Worm (Caenorhabditis elegans): Measurements from ENCODE around the gene srp-6.
"Not testable (repeated sequence)": the region's sequence is repeated elsewhere in the genome, so short reads cannot be mapped to it uniquely, and the experiment has no call there.

The srp-6 gene

DNA sequence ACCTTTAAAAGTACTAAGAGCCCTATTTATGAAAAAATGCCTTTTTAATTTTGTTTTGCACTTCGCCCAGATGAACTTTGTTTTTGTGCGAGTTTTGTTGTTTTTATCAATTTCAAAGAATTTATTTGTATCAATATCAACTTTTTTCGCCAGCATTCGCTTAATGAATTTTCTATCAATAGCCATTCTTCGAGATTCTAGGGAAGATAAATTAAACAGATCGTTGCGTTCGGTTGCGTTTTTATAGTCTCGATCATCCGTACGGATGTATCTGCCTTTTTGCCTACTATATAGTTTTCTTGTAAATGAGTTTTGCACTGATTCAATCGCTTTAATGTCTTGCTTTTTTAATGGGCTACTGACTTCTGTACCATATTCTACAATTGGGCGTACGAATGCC is 40.4 kb downstream of the srp-6 start, which contains the start of gene nhr-147:
nhr-147 (plus strand) TSS at position 301 of the 400 bp plus-strand sequence.
- not testable (repeated sequence) for TF ChIP-seq hlh-26 (GFP tag; conservative IDR thresholded peaks at IDR 0.05); mxl-1 (tag; optimal IDR thresholded peaks at IDR 0.05); Y67H2A.10 (GFP tag; conservative IDR thresholded peaks at IDR 0.05)

DNA sequence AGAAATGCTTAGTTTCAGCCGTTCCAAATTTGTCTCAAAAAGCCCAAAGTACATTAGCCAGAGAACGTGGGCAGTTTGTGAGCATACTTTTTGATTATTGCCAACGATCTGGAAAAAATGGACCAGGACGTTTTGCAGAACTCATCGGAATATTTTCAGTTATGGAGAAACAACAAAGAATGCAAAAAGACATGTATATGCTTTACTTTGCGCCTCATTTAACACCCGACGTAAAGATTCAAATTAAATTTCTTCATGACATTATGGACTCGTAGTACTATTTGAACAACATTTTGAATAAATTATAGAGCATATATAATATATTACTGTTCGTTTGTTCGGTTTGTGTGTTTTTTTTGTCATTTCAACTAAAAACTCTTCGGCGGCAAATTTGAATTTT is 42.4 kb downstream of the srp-6 start, which contains the start of gene srh-244:
srh-244 (plus strand) TSS at position 301 of the 400 bp plus-strand sequence.
- no peak for TF ChIP-seq let-526 (GFP tag; IDR thresholded peaks at IDR 0.05)
- no peak for TF ChIP-seq C06A6.2 (GFP tag; conservative IDR thresholded peaks at IDR 0.05)
- no peak for TF ChIP-seq die-1 (tag; optimal IDR thresholded peaks at IDR 0.05)
- no peak for TF ChIP-seq ceh-100 (GFP tag; IDR thresholded peaks at IDR 0.05)
- TF ChIP-seq lin-54 (GFP tag; optimal IDR thresholded peaks at IDR 0.05), result no peak
- no peak for TF ChIP-seq madf-6 (GFP tag; IDR thresholded peaks at IDR 0.05)
- no peak for TF ChIP-seq dox-1 (GFP tag; IDR thresholded peaks at IDR 0.05)
- TF ChIP-seq unc-62 (GFP tag; optimal IDR thresholded peaks at IDR 0.05), result no peak
- TF ChIP-seq T26A5.8 (tag; optimal IDR thresholded peaks at IDR 0.05), result no peak
- no peak for TF ChIP-seq rpc-1 (optimal IDR thresholded peaks at IDR 0.05)
- TF ChIP-seq rpc-1 (tag; optimal IDR thresholded peaks at IDR 0.05), result no peak
- TF ChIP-seq pha-4 (tag; optimal IDR thresholded peaks at IDR 0.05), result no peak
- TF ChIP-seq hmg-1.2 (GFP tag; IDR thresholded peaks at IDR 0.05), result no peak

ce11 chrV:7341942-7342341 is 44.0 kb downstream of the srp-6 start, which contains the start of the genes nhr-263 and nhr-148:
TSS of gene nhr-263 (minus strand) at chrV:7342042.
TSS of gene nhr-148 (plus strand) at chrV:7342156.
- no peak for TF ChIP-seq T26A5.8 (tag; optimal IDR thresholded peaks at IDR 0.05)
- TF ChIP-seq lsy-27 (tag; optimal IDR thresholded peaks at IDR 0.05; ENCODE audit: borderline replicate concordance, insufficient read depth), result no peak
- no peak for TF ChIP-seq somi-1 (GFP tag; optimal IDR thresholded peaks at IDR 0.05)
- TF ChIP-seq nhr-120 (GFP tag; IDR thresholded peaks at IDR 0.05), result no peak
- TF ChIP-seq nfyb-1 (GFP tag; IDR thresholded peaks at IDR 0.05), result no peak
- TF ChIP-seq cebp-1 (GFP tag; IDR thresholded peaks at IDR 0.05), result no peak
- no peak for TF ChIP-seq cebp-1 (tag; optimal IDR thresholded peaks at IDR 0.05)
- no peak for TF ChIP-seq C06A6.2 (GFP tag; conservative IDR thresholded peaks at IDR 0.05)
- no peak for TF ChIP-seq zim-3 (tag; optimal IDR thresholded peaks at IDR 0.05)
- TF ChIP-seq ama-1 (optimal IDR thresholded peaks at IDR 0.05), result no peak
- no peak for TF ChIP-seq ama-1 (GFP tag; optimal IDR thresholded peaks at IDR 0.05)
- TF ChIP-seq ceh-100 (GFP tag; IDR thresholded peaks at IDR 0.05), result no peak
- TF ChIP-seq Y79H2A.3 (GFP tag; conservative IDR thresholded peaks at IDR 0.05), result no peak
- TF ChIP-seq zfh-2 (GFP tag; conservative IDR thresholded peaks at IDR 0.05), result no peak
- TF ChIP-seq efl-1 (GFP tag; optimal IDR thresholded peaks at IDR 0.05), result no peak
- no peak for TF ChIP-seq K11D2.4 (GFP tag; IDR thresholded peaks at IDR 0.05)
- TF ChIP-seq F39B2.1 (GFP tag; IDR thresholded peaks at IDR 0.05), result no peak
- TF ChIP-seq tlf-1 (GFP tag; optimal IDR thresholded peaks at IDR 0.05), result no peak

- TF ChIP-seq sptf-2 (GFP tag; optimal IDR thresholded peaks at IDR 0.05), result no peak
- no peak for TF ChIP-seq nfya-1 (tag; optimal IDR thresholded peaks at IDR 0.05; ENCODE audit: borderline replicate concordance, insufficient read depth)
- no peak for TF ChIP-seq hlh-26 (GFP tag; conservative IDR thresholded peaks at IDR 0.05)
- TF ChIP-seq ama-1 (optimal IDR thresholded peaks at IDR 0.05), result no peak
- no peak for TF ChIP-seq ama-1 (GFP tag; optimal IDR thresholded peaks at IDR 0.05)
- no peak for TF ChIP-seq ztf-26 (tag; optimal IDR thresholded peaks at IDR 0.05)
- no peak for TF ChIP-seq F23B12.7 (tag; optimal IDR thresholded peaks at IDR 0.05; ENCODE audit: insufficient read depth)
- TF ChIP-seq pha-4 (tag; optimal IDR thresholded peaks at IDR 0.05), result no peak
- no peak for TF ChIP-seq ekl-4 (GFP tag; IDR thresholded peaks at IDR 0.05)
- no peak for TF ChIP-seq F55B11.4 (tag; optimal IDR thresholded peaks at IDR 0.05; ENCODE audit: borderline replicate concordance, insufficient read depth)
- TF ChIP-seq aptf-3 (GFP tag; IDR thresholded peaks at IDR 0.05), result no peak
- no peak for TF ChIP-seq ztf-22 (GFP tag; optimal IDR thresholded peaks at IDR 0.05)
- no peak for TF ChIP-seq nhr-27 (tag; optimal IDR thresholded peaks at IDR 0.05)
Observed at ce11 chrV:7339831-7340230, 46.1 kb downstream of the srp-6 start, which contains the start of gene srh-187. TSS of gene srh-187 (minus strand) at chrV:7339931.

Data from whole organism, young adult.